Worm (Caenorhabditis elegans) whole organism, late embryonic: ENCODE measurements around the gene T05H10.1.

Experiments used
- Y22D7AL.16 ChIP-seq: sonication (generic microtip); optimal IDR thresholded peaks from 2 replicates; lab custom pipeline; 2016; ENCODE audit warnings: missing genetic modification characterization, missing compliant biosample characterization
- fkh-10 ChIP-seq: fragments of 150-350 bp; optimal IDR thresholded peaks from 2 replicates; lab custom pipeline; 2014; ENCODE audit warnings: missing biosample characterization, missing genetic modification reagents, missing genetic modification characterization
- hlh-30 ChIP-seq: sonication (generic microtip); optimal IDR thresholded peaks from 2 replicates; lab custom pipeline; 2017; ENCODE audit warnings: antibody characterized with exemption, missing genetic modification characterization, missing compliant biosample characterization; ENCODE audit not compliant: insufficient read depth
- hlh-8 ChIP-seq: sonication (generic microtip); optimal IDR thresholded peaks from 2 replicates; lab custom pipeline; 2016; ENCODE audit warnings: missing genotype, missing genetic modification characterization, missing compliant biosample characterization
- madf-2 ChIP-seq: sonication (generic microtip); optimal IDR thresholded peaks from 2 replicates; lab custom pipeline; 2017; ENCODE audit warnings: missing genetic modification characterization, missing compliant biosample characterization
- pag-3 ChIP-seq: sonication (generic microtip); optimal IDR thresholded peaks from 2 replicates; lab custom pipeline; 2016; ENCODE audit warnings: missing compliant biosample characterization, missing genetic modification characterization, borderline replicate concordance
- pqm-1 ChIP-seq: sonication (generic microtip); optimal IDR thresholded peaks from 2 replicates; lab custom pipeline; 2016; ENCODE audit warnings: missing genetic modification characterization, missing compliant biosample characterization
- syd-9 ChIP-seq: sonication (generic microtip); optimal IDR thresholded peaks from 2 replicates; lab custom pipeline; 2016; ENCODE audit warnings: mild to moderate bottlenecking, missing genetic modification characterization, moderate library complexity, missing compliant biosample characterization

DNA sequence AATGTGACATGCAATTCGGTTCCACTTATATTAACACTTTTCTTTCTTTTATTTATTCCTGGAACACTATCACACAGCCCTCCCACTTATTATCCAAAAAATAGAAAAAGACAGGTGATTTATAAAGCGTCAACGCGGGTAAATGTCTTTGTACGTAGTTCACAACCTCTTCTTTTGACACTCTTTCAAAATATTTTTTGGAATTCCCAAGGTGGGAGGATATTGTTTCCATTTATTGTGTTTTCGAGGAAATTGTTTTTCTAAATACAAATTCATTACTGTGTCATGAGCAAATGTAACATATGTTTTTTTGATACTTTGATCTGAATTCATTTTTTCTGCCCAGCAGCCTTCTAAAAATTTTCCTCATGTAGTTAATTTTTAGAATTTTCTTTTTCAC, 15.5 kb downstream of the T05H10.1 start:
- TF ChIP-seq fkh-10 (GFP tag; lab: Kevin White, UChicago) (no peak), madf-2 (tag; lab: Kevin White, UChicago) (no peak), pqm-1 (tag; lab: Kevin White, UChicago) (no peak), hlh-8 (tag; lab: Kevin White, UChicago) (no peak), hlh-30 (tag; lab: Kevin White, UChicago) (no peak), syd-9 (no peak), pag-3 (tag; lab: Kevin White, UChicago) (no peak), Y22D7AL.16 (tag; lab: Kevin White, UChicago) (no peak)
